Worm (Caenorhabditis elegans): ENCODE data around the gene dpy-4.
A peak's percentile ranks its signal among the peaks of the same experiment; 100 is the strongest.

The dpy-4 gene

ce11 chrIV:15025384-15025783 is 38.8 kb upstream of the dpy-4 start, which contains the start of gene fcd-2 (continued):
- TF ChIP-seq cebp-1 (GFP tag; IDR thresholded peaks at IDR 0.05): no peak
- TF ChIP-seq cebp-1 (tag; optimal IDR thresholded peaks at IDR 0.05): peak; percentile 41
- peak; percentile 23 for TF ChIP-seq B0035.1 (tag; optimal IDR thresholded peaks at IDR 0.05)
- TF ChIP-seq ztf-18 (tag; optimal IDR thresholded peaks at IDR 0.05): peak; percentile 71
- TF ChIP-seq attf-3 (GFP tag; conservative IDR thresholded peaks at IDR 0.05): peak; percentile 95
- TF ChIP-seq tlf-1 (GFP tag; optimal IDR thresholded peaks at IDR 0.05): peak; percentile 13
- TF ChIP-seq lag-1 (GFP tag; IDR thresholded peaks at IDR 0.05): no peak
- TF ChIP-seq mcd-1 (GFP tag; IDR thresholded peaks at IDR 0.05): no peak; the same call in 1 of the 2 replicates
- TF ChIP-seq F52B5.7 (tag; optimal IDR thresholded peaks at IDR 0.05): no peak
- peak; percentile 85 for TF ChIP-seq dpl-1 (GFP tag; optimal IDR thresholded peaks at IDR 0.05)
- TF ChIP-seq nhr-27 (tag; optimal IDR thresholded peaks at IDR 0.05): no peak
- TF ChIP-seq lir-1 (GFP tag; conservative IDR thresholded peaks at IDR 0.05): no peak
- peak; percentile 77 for TF ChIP-seq F23B12.7 (tag; optimal IDR thresholded peaks at IDR 0.05; ENCODE audit: insufficient read depth)
- no peak for TF ChIP-seq ztf-25 (GFP tag; IDR thresholded peaks at IDR 0.05)
- TF ChIP-seq hmg-1.2 (GFP tag; IDR thresholded peaks at IDR 0.05): 0 out of 2 replicates have a peak, but pooled peaks have one; percentile 24
- no peak for TF ChIP-seq unc-62 (GFP tag; optimal IDR thresholded peaks at IDR 0.05)
- TF ChIP-seq ccch-3 (GFP tag; optimal IDR thresholded peaks at IDR 0.05): no peak
- peak in 2 of 3 experiments; percentile 18 to 74 for TF ChIP-seq lin-35 (GFP tag; optimal IDR thresholded peaks at IDR 0.05)

DNA sequence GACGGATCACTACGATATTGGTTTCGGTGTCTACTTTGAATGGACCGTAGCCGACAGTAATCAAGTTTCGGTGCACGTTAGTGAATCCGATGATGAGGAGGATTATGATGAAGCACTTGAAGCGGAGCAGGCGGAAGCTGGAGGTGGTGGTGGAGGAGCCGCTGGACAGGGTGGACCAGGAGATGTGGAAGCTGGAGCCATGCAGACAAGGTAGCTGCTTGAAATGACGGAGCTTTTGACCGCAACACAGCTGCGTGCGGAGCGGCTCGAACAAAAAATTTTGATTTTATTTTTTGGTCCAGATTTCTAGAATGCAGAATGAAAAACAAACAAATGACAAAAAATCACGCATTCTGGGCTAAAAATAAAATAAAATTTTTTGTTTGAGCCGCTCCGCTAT is 37.8 kb upstream of the dpy-4 start:
- peak; percentile 67 for TF ChIP-seq zfh-2 (GFP tag; conservative IDR thresholded peaks at IDR 0.05)
- no peak for TF ChIP-seq F23B12.7 (tag; optimal IDR thresholded peaks at IDR 0.05; ENCODE audit: insufficient read depth)
- TF ChIP-seq pha-4 (tag; optimal IDR thresholded peaks at IDR 0.05): no peak
- TF ChIP-seq dpff-1 (tag; optimal IDR thresholded peaks at IDR 0.05): no peak
- no peak for TF ChIP-seq nhr-90 (tag; optimal IDR thresholded peaks at IDR 0.05)
- TF ChIP-seq ceh-100 (GFP tag; IDR thresholded peaks at IDR 0.05): no peak
- TF ChIP-seq tbp1 (GFP tag; optimal IDR thresholded peaks at IDR 0.05): no peak

DNA sequence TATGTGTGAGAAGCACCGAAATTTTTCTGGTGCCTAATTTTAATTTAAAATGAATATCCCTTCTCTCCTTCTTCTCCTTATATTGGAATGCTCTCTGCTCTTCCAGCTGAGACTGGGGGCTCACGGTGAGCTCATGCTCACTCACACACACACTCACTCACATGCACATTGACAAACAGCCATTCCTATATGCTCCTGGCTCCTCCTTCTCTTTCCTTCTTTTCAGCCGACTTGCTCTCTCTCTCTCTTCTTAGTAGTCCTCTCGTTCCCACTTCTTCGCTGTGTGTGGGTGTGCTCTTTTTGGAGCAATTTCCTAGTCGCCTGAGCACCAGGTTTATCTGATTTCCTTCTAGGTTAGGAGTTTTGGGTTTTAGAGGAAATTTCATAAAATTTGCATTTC is 34.4 kb upstream of the dpy-4 start:
- TF ChIP-seq let-526 (GFP tag; IDR thresholded peaks at IDR 0.05): no peak
- TF ChIP-seq K12H6.12 (tag; optimal IDR thresholded peaks at IDR 0.05): peak; percentile 12
- TF ChIP-seq ztf-18 (tag; optimal IDR thresholded peaks at IDR 0.05): peak; percentile 41
- no peak for TF ChIP-seq madf-6 (GFP tag; IDR thresholded peaks at IDR 0.05)
- TF ChIP-seq snpc-3.4 (tag; optimal IDR thresholded peaks at IDR 0.05): no peak
- TF ChIP-seq lin-35 (GFP tag; optimal IDR thresholded peaks at IDR 0.05): peak in 1 of 3 experiments; percentile 8
- TF ChIP-seq cebp-1 (GFP tag; IDR thresholded peaks at IDR 0.05): no peak
- TF ChIP-seq cebp-1 (tag; optimal IDR thresholded peaks at IDR 0.05): peak; percentile 19
- no peak for TF ChIP-seq snpc-1.1 (tag; optimal IDR thresholded peaks at IDR 0.05; ENCODE audit: insufficient read depth)
- TF ChIP-seq zfh-2 (GFP tag; conservative IDR thresholded peaks at IDR 0.05): 0 out of 2 replicates have a peak, but pooled peaks have one; percentile 23
- peak; percentile 27; the same call in 1 of the 2 replicates for TF ChIP-seq cebp-2 (GFP tag; IDR thresholded peaks at IDR 0.05)

DNA sequence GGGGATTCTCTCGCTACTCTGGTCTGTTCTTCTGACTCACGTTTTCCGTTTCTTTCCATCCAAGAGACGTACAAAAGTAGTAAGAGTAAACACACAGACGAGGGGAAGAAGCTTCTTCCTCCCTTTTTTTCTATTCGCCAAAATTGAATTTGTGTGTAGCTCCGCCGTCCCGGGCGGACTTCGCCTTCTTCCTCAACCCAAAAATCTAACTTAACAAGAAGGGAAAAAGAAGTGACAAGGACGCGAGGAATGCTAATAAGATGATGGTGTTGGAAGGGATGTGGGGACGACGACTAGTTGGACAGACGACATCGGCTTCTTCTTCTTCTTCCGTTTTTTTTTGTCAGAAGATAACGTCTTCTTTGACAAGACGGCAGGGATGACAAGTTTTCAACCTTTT is 30.4 kb upstream of the dpy-4 start:
- TF ChIP-seq zfh-2 (GFP tag; conservative IDR thresholded peaks at IDR 0.05): peak; percentile 41; the same call in 1 of the 2 replicates
- TF ChIP-seq K12H6.12 (tag; optimal IDR thresholded peaks at IDR 0.05): peak; percentile 23
- TF ChIP-seq lsl-1 (GFP tag; optimal IDR thresholded peaks at IDR 0.05): no peak
